Fruit fly (Drosophila melanogaster): Measurements from ENCODE around the gene crq.

DNA sequence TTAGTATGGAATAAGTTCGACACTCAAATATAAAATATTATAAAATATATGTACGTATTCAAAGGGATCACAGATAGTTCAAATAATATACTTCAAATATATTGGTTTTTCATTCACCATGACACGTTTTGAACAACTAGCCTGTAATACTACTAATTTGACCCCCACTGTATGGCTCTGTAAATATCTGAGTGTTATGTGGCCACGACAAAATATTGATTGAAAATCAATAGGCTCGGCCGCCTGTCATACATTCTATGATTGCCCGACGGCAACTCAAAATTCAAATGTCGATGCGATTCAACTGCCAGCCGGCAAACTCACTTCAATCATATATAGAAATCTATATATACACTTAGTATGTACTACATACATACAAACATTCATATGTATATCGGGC lies 17.1 kb upstream of the crq start:
- TF ChIP-seq Sox15 (GFP tag; optimal IDR thresholded peaks at IDR 0.05) (no peak), CG6276 (GFP tag; optimal IDR thresholded peaks at IDR 0.05) (no peak), Eip78C (GFP tag) (no peak), CG10669 (GFP tag; optimal IDR thresholded peaks at IDR 0.05) (no peak), CG7368 (GFP tag; optimal IDR thresholded peaks at IDR 0.05) (no peak), CG31627 (GFP tag; optimal IDR thresholded peaks at IDR 0.05) (no peak)

All from whole organism, prepupa.